Worm (Caenorhabditis elegans): Measurements from ENCODE around the gene F08G2.7.

DNA sequence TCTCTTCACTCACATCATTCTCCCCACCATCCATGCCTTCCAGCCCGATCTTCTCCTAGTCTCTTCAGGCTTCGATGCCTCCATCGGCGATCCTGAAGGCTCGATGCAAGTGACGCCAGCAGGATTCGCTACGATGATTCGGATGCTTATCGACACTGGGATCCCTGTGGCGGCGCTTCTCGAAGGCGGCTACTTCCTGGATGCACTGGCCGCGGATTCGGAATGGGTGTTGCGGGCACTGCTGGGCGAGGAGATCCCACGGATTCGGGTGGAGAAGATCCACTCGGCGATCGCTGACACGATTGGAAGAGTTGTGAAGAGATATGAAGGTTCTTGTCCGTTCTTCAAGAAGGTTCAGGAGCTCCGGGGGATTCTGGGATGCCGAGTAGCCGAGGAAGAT is 45.5 kb upstream of the F08G2.7 start:
- no peak for TF ChIP-seq fkh-10 (GFP tag; optimal IDR thresholded peaks at IDR 0.05)
- TF ChIP-seq ceh-30 (tag; optimal IDR thresholded peaks at IDR 0.05): no peak

All from whole organism, late embryonic.